Worm (Caenorhabditis elegans) whole organism, mixed stage, embryonic: ENCODE results near the gene Y46H3D.8.

Experiments used
- ceh-83 ChIP-seq: fragments of 200-800 bp; sonication (Bioruptor generic); optimal IDR thresholded peaks from 2 replicates; lab custom pipeline; 2018; ENCODE audit warnings: mild to moderate bottlenecking, missing genetic modification characterization, missing compliant biosample characterization
- drap-1 ChIP-seq: fragments of 200-800 bp; sonication (Bioruptor generic); optimal IDR thresholded peaks from 3 replicates; lab custom pipeline; 2018; ENCODE audit warnings: mild to moderate bottlenecking, missing genetic modification characterization, missing compliant biosample characterization
- elt-3 ChIP-seq: fragments of 150-350 bp; optimal IDR thresholded peaks from 2 replicates; lab custom pipeline; 2014; ENCODE audit warnings: missing biosample characterization, missing genetic modification characterization
- lsy-2 ChIP-seq: fragments of 150-350 bp; optimal IDR thresholded peaks from 2 replicates; lab custom pipeline; 2014; ENCODE audit warnings: missing biosample characterization, missing genetic modification characterization
- nhr-12 ChIP-seq: fragments of 150-350 bp; optimal IDR thresholded peaks from 2 replicates; lab custom pipeline; 2014; ENCODE audit warnings: missing biosample characterization, missing genetic modification characterization
- nhr-237 ChIP-seq: fragments of 150-350 bp; optimal IDR thresholded peaks from 2 replicates; lab custom pipeline; 2014; ENCODE audit warnings: missing biosample characterization, missing genetic modification characterization
- nhr-28 ChIP-seq: fragments of 150-350 bp; optimal IDR thresholded peaks from 2 replicates; lab custom pipeline; 2014; ENCODE audit warnings: missing biosample characterization, missing genetic modification characterization
- nhr-76 ChIP-seq: sonication (generic microtip); optimal IDR thresholded peaks from 2 replicates; lab custom pipeline; 2017; ENCODE audit warnings: missing biosample characterization, missing genetic modification characterization
- pha-4 ChIP-seq: fragments of 150-350 bp; optimal IDR thresholded peaks from 2 replicates; lab custom pipeline; 2018; ENCODE audit warnings: missing biosample characterization, missing genetic modification reagents, missing genetic modification characterization
- sem-2 ChIP-seq: fragments of 200-800 bp; sonication (Bioruptor generic); optimal IDR thresholded peaks from 2 replicates; lab custom pipeline; 2018; ENCODE audit warnings: mild to moderate bottlenecking, missing genetic modification characterization, missing compliant biosample characterization
- snpc-4 ChIP-seq: fragments of 150-350 bp; optimal IDR thresholded peaks from 2 replicates; lab custom pipeline; 2014; ENCODE audit warnings: missing biosample characterization, missing genetic modification characterization
- sptf-1 ChIP-seq: sonication (generic microtip); optimal IDR thresholded peaks from 2 replicates; lab custom pipeline; 2017; ENCODE audit warnings: mild to moderate bottlenecking, missing genetic modification characterization, moderate library complexity, missing compliant biosample characterization
- unc-39 ChIP-seq: fragments of 150-350 bp; optimal IDR thresholded peaks from 2 replicates; lab custom pipeline; 2014; ENCODE audit warnings: missing biosample characterization, missing genetic modification characterization
- unc-62 ChIP-seq: fragments of 150-350 bp; optimal IDR thresholded peaks from 2 replicates; lab custom pipeline; 2014; ENCODE audit warnings: missing biosample characterization, missing genetic modification reagents, missing genetic modification characterization

DNA sequence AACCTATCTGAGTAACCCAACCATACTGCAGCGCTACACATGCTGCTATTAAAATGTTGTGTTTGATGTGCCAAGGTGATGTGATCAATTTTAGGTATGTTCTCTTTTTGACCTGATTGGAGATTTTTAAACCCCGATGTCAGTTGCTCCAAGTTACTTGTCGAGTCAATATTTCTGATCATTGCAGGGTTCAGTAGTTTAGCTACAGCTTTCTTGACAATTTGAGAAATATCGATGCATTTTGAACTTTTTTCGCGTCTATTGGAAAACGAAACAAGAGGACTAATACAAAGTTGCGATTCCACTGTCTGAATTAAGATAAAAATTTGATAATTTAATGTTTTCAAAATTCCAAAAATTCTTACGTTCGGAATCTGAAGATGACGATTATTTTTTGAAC lies 7.6 kb downstream of the Y46H3D.8 start:
- TF ChIP-seq sptf-1 (tag; lab: Kevin White, UChicago) (no peak), elt-3 (tag; lab: Kevin White, UChicago) (no peak), drap-1 (GFP tag; lab: Kevin White, UChicago) (no peak), nhr-12 (no peak), unc-62 (GFP tag; lab: Kevin White, UChicago) (no peak), lsy-2 (tag; lab: Kevin White, UChicago) (no peak), nhr-237 (tag; lab: Kevin White, UChicago) (no peak), nhr-28 (tag; lab: Kevin White, UChicago) (no peak), ceh-83 (GFP tag; lab: Kevin White, UChicago) (no peak), nhr-76 (no peak), unc-39 (tag; lab: Kevin White, UChicago) (no peak), sem-2 (GFP tag; lab: Kevin White, UChicago) (no peak), snpc-4 (tag; lab: Kevin White, UChicago) (no peak), pha-4 (tag; lab: Kevin White, UChicago) (no peak)
